Worm (Caenorhabditis elegans): ENCODE measurements around the gene scl-6.

The scl-6 gene

ce11 chrIV:13035302-13035701 lies 33.2 kb upstream of the scl-6 start (continued):
- TF ChIP-seq him-1 (tag; optimal IDR thresholded peaks at IDR 0.05) (no peak), snpc-4 (GFP tag; optimal IDR thresholded peaks at IDR 0.05) (no peak), snpc-4 (tag; optimal IDR thresholded peaks at IDR 0.05) (peak in 1 of 4 experiments; percentile 19), tbp1 (GFP tag; optimal IDR thresholded peaks at IDR 0.05) (no peak), akir-1 (GFP tag; optimal IDR thresholded peaks at IDR 0.05) (no peak), F52B5.7 (tag; optimal IDR thresholded peaks at IDR 0.05) (peak; percentile 73), gei-17 (GFP tag; optimal IDR thresholded peaks at IDR 0.05) (no peak), ama-1 (optimal IDR thresholded peaks at IDR 0.05) (no peak), ama-1 (GFP tag; optimal IDR thresholded peaks at IDR 0.05) (peak in 1 of 2 experiments; percentile 32), let-526 (GFP tag; IDR thresholded peaks at IDR 0.05) (no peak), B0035.1 (tag; optimal IDR thresholded peaks at IDR 0.05) (no peak), ztf-6 (GFP tag; IDR thresholded peaks at IDR 0.05) (no peak), T26A5.8 (tag; optimal IDR thresholded peaks at IDR 0.05) (no peak), madf-10 (tag; optimal IDR thresholded peaks at IDR 0.05) (no peak), lag-1 (GFP tag; IDR thresholded peaks at IDR 0.05) (no peak), ccch-3 (GFP tag; optimal IDR thresholded peaks at IDR 0.05) (no peak), Y79H2A.3 (GFP tag; conservative IDR thresholded peaks at IDR 0.05) (peak; percentile 52; the same call in 1 of the 2 replicates), Y53G8AR.9 (GFP tag; conservative IDR thresholded peaks at IDR 0.05) (no peak), lir-1 (GFP tag; conservative IDR thresholded peaks at IDR 0.05) (no peak), F57A8.1 (GFP tag; optimal IDR thresholded peaks at IDR 0.05) (no peak), ztf-3 (GFP tag; optimal IDR thresholded peaks at IDR 0.05) (no peak)

ce11 chrIV:13036835-13037234 lies 31.7 kb upstream of the scl-6 start:
- no peak for TF ChIP-seq ceh-27 (GFP tag; optimal IDR thresholded peaks at IDR 0.05)

- no peak for TF ChIP-seq B0336.3 (GFP tag; IDR thresholded peaks at IDR 0.05)
- TF ChIP-seq cebp-2 (GFP tag; IDR thresholded peaks at IDR 0.05): 0 out of 2 replicates have a peak, but pooled peaks have one; percentile 67
These were observed 29.7 kb upstream of the scl-6 start, which contains the start of gene F49E11.2 for ce11 chrIV:13038888-13039287. Gene F49E11.2, minus strand, starts transcription at chrIV:13038988.

ce11 chrIV:13041486-13041885 lies 27.1 kb upstream of the scl-6 start:
- TF ChIP-seq cebp-2 (GFP tag; IDR thresholded peaks at IDR 0.05): 0 out of 2 replicates have a peak, but pooled peaks have one; percentile 52
- no peak for TF ChIP-seq ceh-40 (GFP tag; IDR thresholded peaks at IDR 0.05)
- no peak for TF ChIP-seq hmg-1.2 (GFP tag; IDR thresholded peaks at IDR 0.05)
- TF ChIP-seq snpc-3.4 (tag; optimal IDR thresholded peaks at IDR 0.05): no peak

- TF ChIP-seq somi-1 (GFP tag; optimal IDR thresholded peaks at IDR 0.05) (no peak), nhr-90 (tag; optimal IDR thresholded peaks at IDR 0.05) (no peak), ztf-26 (tag; optimal IDR thresholded peaks at IDR 0.05) (no peak), attf-6 (GFP tag; IDR thresholded peaks at IDR 0.05) (no peak), mes-4 (tag; optimal IDR thresholded peaks at IDR 0.05) (no peak), T26A5.8 (tag; optimal IDR thresholded peaks at IDR 0.05) (no peak)
These were observed 26.5 kb upstream of the scl-6 start, which contains the start of gene amt-2 for ce11 chrIV:13042091-13042490. Gene amt-2, plus strand, starts transcription at chrIV:13042391.

- no peak for TF ChIP-seq ztf-26 (tag; optimal IDR thresholded peaks at IDR 0.05)
- no peak for TF ChIP-seq F57C9.4 (tag; optimal IDR thresholded peaks at IDR 0.05)
- no peak for TF ChIP-seq F37B4.10 (GFP tag; IDR thresholded peaks at IDR 0.05)
- TF ChIP-seq Y53G8AR.9 (GFP tag; conservative IDR thresholded peaks at IDR 0.05): no peak
- no peak for TF ChIP-seq madf-10 (tag; optimal IDR thresholded peaks at IDR 0.05)
- no peak for TF ChIP-seq atf-7 (tag; optimal IDR thresholded peaks at IDR 0.05)
- TF ChIP-seq dpl-1 (GFP tag; optimal IDR thresholded peaks at IDR 0.05): no peak
- TF ChIP-seq snpc-3.4 (tag; optimal IDR thresholded peaks at IDR 0.05): no peak
- TF ChIP-seq F55B11.4 (tag; optimal IDR thresholded peaks at IDR 0.05; ENCODE audit: borderline replicate concordance, insufficient read depth): no peak
- no peak for TF ChIP-seq fkh-3 (tag; optimal IDR thresholded peaks at IDR 0.05)
- TF ChIP-seq nhr-179 (tag; optimal IDR thresholded peaks at IDR 0.05): no peak
- no peak for TF ChIP-seq rec-8 (tag; optimal IDR thresholded peaks at IDR 0.05)
- no peak for TF ChIP-seq C17E4.6 (GFP tag; IDR thresholded peaks at IDR 0.05)
- TF ChIP-seq F23B12.7 (tag; optimal IDR thresholded peaks at IDR 0.05; ENCODE audit: insufficient read depth): no peak
These were observed 23.6 kb upstream of the scl-6 start for ce11 chrIV:13044980-13045379.

Data from whole organism, young adult.